Fruit fly (Drosophila melanogaster) whole organism, embryonic: ENCODE data around the gene CG6574.

ENCODE experiments used
- Abd-B ChIP-seq: fragments of 200-800 bp; sonication (Bioruptor generic); optimal IDR thresholded peaks from 2 replicates; lab custom pipeline; 2018; ENCODE audit warnings: missing biosample characterization, mild to moderate bottlenecking, missing genetic modification characterization, moderate library complexity
- B-H1 ChIP-seq: fragments of 200-800 bp; sonication (Bioruptor generic); IDR thresholded peaks from 3 replicates; pipeline ENCODE4 v1.3.6; 2022; ENCODE audit warnings: missing biosample characterization, missing genetic modification characterization
- CG10321 ChIP-seq: fragments of 200-800 bp; sonication (Bioruptor generic); IDR thresholded peaks from 2 replicates; pipeline ENCODE4 v1.3.6; 2022; ENCODE audit warnings: missing biosample characterization, missing genetic modification characterization
- CG10959 ChIP-seq: fragments of 200-800 bp; sonication (Bioruptor generic); IDR thresholded peaks from 2 replicates; pipeline ENCODE4 v1.3.6; 2022; ENCODE audit warnings: missing biosample characterization, missing genetic modification characterization
- CG11560 ChIP-seq: fragments of 200-800 bp; sonication (Bioruptor generic); IDR thresholded peaks from 3 replicates; pipeline ENCODE4 v1.3.6; 2022; ENCODE audit warnings: missing biosample characterization, missing genetic modification characterization
- CG12744 ChIP-seq: fragments of 200-800 bp; sonication (Bioruptor generic); optimal IDR thresholded peaks from 2 replicates; lab custom pipeline; 2016; ENCODE audit warnings: missing biosample characterization, missing genetic modification characterization
- CG14050 ChIP-seq: fragments of 200-800 bp; sonication (Bioruptor generic); IDR thresholded peaks from 3 replicates; pipeline ENCODE4 v1.3.6; 2022; ENCODE audit warnings: missing biosample characterization, missing genetic modification characterization
- CG18619 ChIP-seq: fragments of 200-800 bp; sonication (Bioruptor generic); optimal IDR thresholded peaks from 3 replicates; lab custom pipeline; 2017; ENCODE audit warnings: missing biosample characterization, mild to moderate bottlenecking, missing genetic modification characterization
- CG2889 ChIP-seq: fragments of 200-800 bp; sonication (Bioruptor generic); IDR thresholded peaks from 3 replicates; pipeline ENCODE4 v1.3.6; 2022; ENCODE audit warnings: missing biosample characterization, missing genetic modification characterization
- CG31388 ChIP-seq: fragments of 200-800 bp; sonication (Bioruptor generic); optimal IDR thresholded peaks from 2 replicates; lab custom pipeline; 2016; ENCODE audit warnings: missing biosample characterization, missing genetic modification characterization
- CG32772 ChIP-seq: fragments of 200-800 bp; sonication (Bioruptor generic); IDR thresholded peaks from 2 replicates; pipeline ENCODE4 v1.3.6; 2022; ENCODE audit warnings: missing biosample characterization, missing genetic modification characterization
- CG3838 ChIP-seq: fragments of 200-800 bp; sonication (Bioruptor generic); optimal IDR thresholded peaks from 3 replicates; lab custom pipeline; 2016; ENCODE audit warnings: missing biosample characterization, missing genetic modification characterization
- CG43689 ChIP-seq: fragments of 200-800 bp; sonication (Bioruptor generic); IDR thresholded peaks from 2 replicates; pipeline ENCODE4 v1.3.6; 2022; ENCODE audit warnings: missing biosample characterization, missing genetic modification characterization
- CG4617 ChIP-seq: fragments of 200-800 bp; sonication (Bioruptor generic); optimal IDR thresholded peaks from 3 replicates; lab custom pipeline; 2016; ENCODE audit warnings: missing biosample characterization, missing genetic modification characterization, borderline replicate concordance
- CG4820 ChIP-seq: fragments of 200-800 bp; sonication (Bioruptor generic); optimal IDR thresholded peaks from 3 replicates; lab custom pipeline; 2016; ENCODE audit warnings: missing biosample characterization, missing genetic modification characterization
- CG7745 ChIP-seq: fragments of 200-800 bp; sonication (Bioruptor generic); optimal IDR thresholded peaks from 2 replicates; lab custom pipeline; 2018; ENCODE audit warnings: missing biosample characterization, mild to moderate bottlenecking, missing genetic modification characterization, moderate library complexity
- CG7963 ChIP-seq: fragments of 200-800 bp; sonication (Bioruptor generic); IDR thresholded peaks from 3 replicates; pipeline ENCODE4 v1.3.6; 2022; ENCODE audit warnings: missing biosample characterization, missing genetic modification characterization; ENCODE audit not compliant: partially characterized antibody
- CG9932 ChIP-seq: fragments of 200-800 bp; sonication (Bioruptor generic); IDR thresholded peaks from 2 replicates; pipeline ENCODE4 v1.3.6; 2022; ENCODE audit warnings: missing biosample characterization, missing genetic modification characterization
- CkIIα-i1 ChIP-seq: fragments of 200-800 bp; sonication (Bioruptor generic); IDR thresholded peaks from 2 replicates; pipeline ENCODE4 v1.3.6; 2022; ENCODE audit warnings: missing biosample characterization, missing genetic modification characterization
- Dek ChIP-seq: fragments of 200-800 bp; sonication (Bioruptor generic); optimal IDR thresholded peaks from 3 replicates; lab custom pipeline; 2019; ENCODE audit warnings: missing biosample characterization, mild to moderate bottlenecking, missing genetic modification characterization, moderate library complexity
- Dip3 ChIP-seq: fragments of 200-800 bp; sonication (Bioruptor generic); optimal IDR thresholded peaks from 3 replicates; lab custom pipeline; 2016; ENCODE audit warnings: missing biosample characterization, missing genetic modification characterization
- Ets97D ChIP-seq: fragments of 200-800 bp; sonication (Bioruptor generic); optimal IDR thresholded peaks from 3 replicates; lab custom pipeline; 2016; ENCODE audit warnings: missing biosample characterization, missing genetic modification characterization
- Fer2 ChIP-seq: fragments of 200-800 bp; sonication (Bioruptor generic); optimal IDR thresholded peaks from 2 replicates; lab custom pipeline; 2018; ENCODE audit warnings: missing biosample characterization, mild to moderate bottlenecking, missing genetic modification characterization, moderate library complexity
- Fer3 ChIP-seq: fragments of 200-800 bp; sonication (Bioruptor generic); optimal IDR thresholded peaks from 2 replicates; lab custom pipeline; 2018; ENCODE audit warnings: missing biosample characterization, mild to moderate bottlenecking, missing genetic modification characterization, moderate library complexity
- Gug ChIP-seq: fragments of 200-800 bp; sonication (Bioruptor generic); IDR thresholded peaks from 4 replicates; pipeline ENCODE4 v1.3.6; 2022; ENCODE audit warnings: missing biosample characterization, missing genetic modification characterization
- HHEX ChIP-seq: fragments of 200-800 bp; sonication (Bioruptor generic); optimal IDR thresholded peaks from 3 replicates; lab custom pipeline; 2017; ENCODE audit warnings: missing biosample characterization, mild to moderate bottlenecking, missing genetic modification characterization, missing genetic modification reagents
- HmgZ ChIP-seq: fragments of 200-800 bp; sonication (Bioruptor generic); optimal IDR thresholded peaks from 2 replicates; lab custom pipeline; 2018; ENCODE audit warnings: missing biosample characterization, mild to moderate bottlenecking, missing genetic modification characterization
- MBD-R2 ChIP-seq: fragments of 200-800 bp; sonication (Bioruptor generic); IDR thresholded peaks from 2 replicates; pipeline ENCODE4 v1.3.6; 2022; ENCODE audit warnings: missing biosample characterization, missing genetic modification characterization
- NFAT ChIP-seq: fragments of 200-800 bp; sonication (Bioruptor generic); IDR thresholded peaks from 2 replicates; pipeline ENCODE4 v1.3.6; 2022; ENCODE audit warnings: missing biosample characterization, missing genetic modification characterization
- Nf-YB ChIP-seq: fragments of 200-800 bp; sonication (Bioruptor generic); optimal IDR thresholded peaks from 3 replicates; lab custom pipeline; 2019; ENCODE audit warnings: missing biosample characterization, mild to moderate bottlenecking, missing genetic modification characterization, moderate library complexity
- Poxn ChIP-seq: fragments of 200-800 bp; sonication (Bioruptor generic); IDR thresholded peaks from 2 replicates; pipeline ENCODE4 v1.3.6; 2022; ENCODE audit warnings: missing biosample characterization, missing genetic modification characterization
- Sox102F ChIP-seq: fragments of 200-800 bp; sonication (Bioruptor generic); optimal IDR thresholded peaks from 2 replicates; lab custom pipeline; 2018; ENCODE audit warnings: missing biosample characterization, mild to moderate bottlenecking, missing genetic modification characterization, moderate library complexity
- Sry-β ChIP-seq: fragments of 200-800 bp; sonication (Bioruptor generic); optimal IDR thresholded peaks from 2 replicates; lab custom pipeline; 2018; ENCODE audit warnings: missing biosample characterization, mild to moderate bottlenecking, missing genetic modification characterization, moderate library complexity
- az2 ChIP-seq: fragments of 200-800 bp; sonication (Bioruptor generic); optimal IDR thresholded peaks from 3 replicates; lab custom pipeline; 2016; ENCODE audit warnings: missing biosample characterization, missing genetic modification characterization
- cas ChIP-seq: fragments of 200-800 bp; sonication (Bioruptor generic); IDR thresholded peaks from 2 replicates; pipeline ENCODE4 v1.3.6; 2022; ENCODE audit warnings: missing biosample characterization, missing genetic modification characterization
- chif ChIP-seq, 2 experiments: fragments of 200-800 bp; sonication (Bioruptor generic); optimal IDR thresholded peaks; 3 replicates each; lab custom pipeline; 2016; ENCODE audit warnings: missing biosample characterization in 2 of 2, missing genetic modification characterization in 2 of 2
- cwo ChIP-seq: fragments of 200-800 bp; sonication (Bioruptor generic); optimal IDR thresholded peaks from 3 replicates; lab custom pipeline; 2017; ENCODE audit warnings: missing biosample characterization, missing genetic modification characterization, mild to moderate bottlenecking, moderate library complexity, missing genetic modification reagents
- dmrt11E ChIP-seq: fragments of 200-800 bp; sonication (Bioruptor generic); optimal IDR thresholded peaks from 3 replicates; lab custom pipeline; 2018; ENCODE audit warnings: missing biosample characterization, mild to moderate bottlenecking, missing genetic modification characterization, moderate library complexity
- dysf ChIP-seq: fragments of 200-800 bp; sonication (Bioruptor generic); IDR thresholded peaks from 3 replicates; pipeline ENCODE4 v1.3.6; 2022; ENCODE audit warnings: missing biosample characterization, missing genetic modification characterization
- ems ChIP-seq: fragments of 200-800 bp; sonication (Bioruptor generic); optimal IDR thresholded peaks from 3 replicates; lab custom pipeline; 2016; ENCODE audit warnings: missing biosample characterization, missing genetic modification characterization
- eve ChIP-seq, 2 experiments: fragments of >200 bp; optimal IDR thresholded peaks; 2 replicates each; lab custom pipeline; 2017; ENCODE audit warnings: missing biosample characterization in 2 of 2, missing genetic modification characterization in 2 of 2
- ken ChIP-seq: fragments of 200-800 bp; sonication (Bioruptor generic); IDR thresholded peaks from 3 replicates; pipeline ENCODE4 v1.3.6; 2022; ENCODE audit warnings: missing biosample characterization, missing genetic modification characterization
- klu ChIP-seq: fragments of 200-800 bp; sonication (Bioruptor generic); IDR thresholded peaks from 2 replicates; pipeline ENCODE4 v1.3.6; 2022; ENCODE audit warnings: missing biosample characterization, missing genetic modification characterization
- phol ChIP-seq: fragments of 200-800 bp; sonication (Bioruptor generic); optimal IDR thresholded peaks from 3 replicates; lab custom pipeline; 2018; ENCODE audit warnings: missing biosample characterization, mild to moderate bottlenecking, missing genetic modification characterization, moderate library complexity
- salm ChIP-seq: fragments of 200-800 bp; sonication (Bioruptor generic); optimal IDR thresholded peaks from 2 replicates; lab custom pipeline; 2018; ENCODE audit warnings: missing biosample characterization, mild to moderate bottlenecking, missing genetic modification characterization
- schlank ChIP-seq: fragments of 200-800 bp; sonication (Bioruptor generic); optimal IDR thresholded peaks from 2 replicates; lab custom pipeline; 2018; ENCODE audit warnings: missing biosample characterization, mild to moderate bottlenecking, missing genetic modification characterization
- sob ChIP-seq: fragments of 200-800 bp; sonication (Bioruptor generic); IDR thresholded peaks from 2 replicates; pipeline ENCODE4 v1.3.6; 2022; ENCODE audit warnings: missing biosample characterization, missing genetic modification characterization
- tgo ChIP-seq: fragments of 200-800 bp; sonication (Bioruptor generic); IDR thresholded peaks from 3 replicates; pipeline ENCODE4 v1.3.6; 2022; ENCODE audit warnings: missing biosample characterization, missing genetic modification characterization
- tll ChIP-seq, 2 experiments: fragments of 200-800 bp in 1 of 2; fragments of >200 bp in 1 of 2; sonication (Bioruptor generic) in 1 of 2; optimal IDR thresholded peaks; 2 replicates each; lab custom pipeline; 2017 to 2019; ENCODE audit warnings: missing biosample characterization in 2 of 2, missing genetic modification characterization in 2 of 2, mild to moderate bottlenecking in 1 of 2, moderate library complexity in 1 of 2
- zen ChIP-seq: fragments of 200-800 bp; sonication (Bioruptor generic); optimal IDR thresholded peaks from 3 replicates; lab custom pipeline; 2018; ENCODE audit warnings: missing biosample characterization, mild to moderate bottlenecking, missing genetic modification characterization, moderate library complexity

Gene CG6574

DNA sequence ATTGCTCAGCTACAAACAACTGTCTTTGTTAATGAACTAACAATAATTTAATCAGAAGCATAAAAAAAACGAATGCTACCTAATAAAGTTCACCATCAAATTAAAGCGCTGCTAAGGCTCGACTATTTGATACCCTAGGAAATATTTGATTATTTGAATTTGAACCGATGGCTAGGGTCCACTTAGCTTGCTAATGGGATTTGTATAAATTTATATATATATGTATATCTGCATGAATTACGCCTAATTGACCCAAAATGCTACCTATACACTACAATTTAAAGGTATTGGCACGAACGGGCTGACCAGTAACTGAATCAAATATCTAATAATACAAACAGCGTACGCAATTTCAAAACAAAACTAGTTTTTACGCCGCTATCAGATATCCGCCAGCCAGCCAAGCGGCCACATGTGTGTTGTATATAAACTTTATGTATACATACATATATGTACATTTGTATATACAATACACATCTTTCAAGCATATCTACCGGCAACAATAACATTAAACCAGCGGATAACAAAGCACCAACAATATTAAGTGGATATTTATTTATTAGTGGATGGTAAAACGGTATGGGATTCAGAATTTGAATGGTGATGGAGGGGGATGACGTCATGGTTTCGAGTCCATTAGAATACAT lies 21.4 kb upstream of the CG6574 start (continued):
- TF ChIP-seq cas (GFP tag; lab: Robert Waterston, UW) (peak; percentile 65), Sox102F (GFP tag; lab: Kevin White, UChicago) (peak; percentile 73), dysf (GFP tag; lab: Robert Waterston, UW) (peak; percentile 90), Fer3 (tag; lab: Kevin White, UChicago) (peak; percentile 80), CG7745 (tag; lab: Kevin White, UChicago) (no peak), Nf-YB (GFP tag; lab: Kevin White, UChicago) (peak; percentile 26), ken (GFP tag; lab: Robert Waterston, UW) (peak; percentile 79; the same call in 2 of the 3 replicates), CkIIα-i1 (GFP tag; lab: Robert Waterston, UW) (peak; percentile 45; the same call in 1 of the 2 replicates), CG11560 (tag; lab: Robert Waterston, UW) (peak; percentile 57; the same call in 2 of the 3 replicates), Fer2 (tag; lab: Kevin White, UChicago) (peak; percentile 46), tll (GFP tag; optimal IDR thresholded peaks at IDR 0.05; lab: Kevin White, UChicago) (no peak), Dip3 (GFP tag; lab: Kevin White, UChicago) (no peak), CG43689 (GFP tag; lab: Robert Waterston, UW) (peak; percentile 60), chif (GFP tag; optimal IDR thresholded peaks at IDR 0.05; lab: Kevin White, UChicago) (no peak), dmrt11E (tag; lab: Kevin White, UChicago) (no peak), sob (GFP tag; lab: Robert Waterston, UW) (peak; percentile 88), CG9932 (GFP tag; lab: Robert Waterston, UW) (peak; percentile 83), CG4820 (peak; percentile 60), CG4617 (GFP tag; lab: Kevin White, UChicago) (no peak), eve (GFP tag; optimal IDR thresholded peaks at IDR 0.05; lab: Kevin White, UChicago) (no peak), CG18619 (GFP tag; lab: Kevin White, UChicago) (peak; percentile 49), Sry-β (GFP tag; lab: Kevin White, UChicago) (no peak), ems (GFP tag; lab: Kevin White, UChicago) (peak; percentile 40), Gug (GFP tag; lab: Robert Waterston, UW) (peak; percentile 66; the same call in 3 of the 4 replicates), Ets97D (peak; percentile 16), Poxn (GFP tag; lab: Robert Waterston, UW) (peak; percentile 51), CG7963 (no peak), CG12744 (GFP tag; lab: Kevin White, UChicago) (no peak), CG10959 (GFP tag; lab: Robert Waterston, UW) (no peak), CG14050 (GFP tag; lab: Robert Waterston, UW) (peak; percentile 67), B-H1 (GFP tag; lab: Robert Waterston, UW) (peak; percentile 78), phol (tag; lab: Kevin White, UChicago) (peak; percentile 69), cwo (GFP tag; lab: Kevin White, UChicago) (peak; percentile 74), zen (peak; percentile 62), NFAT (GFP tag; lab: Robert Waterston, UW) (peak; percentile 87), salm (peak; percentile 61), az2 (GFP tag; lab: Kevin White, UChicago) (peak; percentile 42), CG3838 (GFP tag; lab: Kevin White, UChicago) (no peak), CG10321 (GFP tag; lab: Robert Waterston, UW) (no peak), MBD-R2 (GFP tag; lab: Robert Waterston, UW) (peak; percentile 41; the same call in 1 of the 2 replicates), HHEX (GFP tag; lab: Kevin White, UChicago) (peak; percentile 83), CG2889 (GFP tag; lab: Robert Waterston, UW) (peak; percentile 53; the same call in 1 of the 3 replicates), HmgZ (tag; lab: Kevin White, UChicago) (peak; percentile 58), Dek (peak; percentile 84), klu (peak; percentile 54), CG32772 (peak; percentile 75), Abd-B (GFP tag; lab: Kevin White, UChicago) (peak; percentile 79), tgo (peak; percentile 87), CG31388 (GFP tag; lab: Kevin White, UChicago) (no peak), schlank (tag; lab: Kevin White, UChicago) (peak; percentile 45)
